Fruit fly (Drosophila melanogaster) whole organism, larva: ENCODE measurements around the gene XRCC1.

Source experiments
- noc ChIP-seq: fragments of 200-800 bp; sonication (Bioruptor generic); optimal IDR thresholded peaks from 3 replicates; lab custom pipeline; 2019; ENCODE audit warnings: missing biosample characterization, mild to moderate bottlenecking, missing genetic modification characterization, moderate library complexity

Gene XRCC1

dm6 chrX:5332259-5332862 is 2.7 kb downstream of the XRCC1 start, which contains the start of gene CanB:
TSS of gene CanB (plus strand) at chrX:5332499.
- no peak for TF ChIP-seq noc (tag; lab: Kevin White, UChicago)

- peak; percentile 68 for TF ChIP-seq noc (tag; lab: Kevin White, UChicago)
Observed at dm6 chrX:5336722-5337121, 7.0 kb downstream of the XRCC1 start.

dm6 chrX:5337316-5337715 is 7.6 kb downstream of the XRCC1 start:
- no peak for TF ChIP-seq noc (tag; lab: Kevin White, UChicago)

- no peak for TF ChIP-seq noc (tag; lab: Kevin White, UChicago)
Observed at dm6 chrX:5338435-5338834, 8.8 kb downstream of the XRCC1 start.

- TF ChIP-seq noc (tag; lab: Kevin White, UChicago), result no peak
Observed at dm6 chrX:5339970-5340369, 10.3 kb downstream of the XRCC1 start, which contains the start of gene SK. TSS of gene SK (plus strand) at chrX:5340236.

dm6 chrX:5349899-5350575 is 20.4 kb downstream of the XRCC1 start:
- TF ChIP-seq noc (tag; lab: Kevin White, UChicago), result no peak

- no peak for TF ChIP-seq noc (tag; lab: Kevin White, UChicago)
Observed at dm6 chrX:5357035-5357434, 27.4 kb downstream of the XRCC1 start.

dm6 chrX:5358813-5359212 is 29.1 kb downstream of the XRCC1 start:
- TF ChIP-seq noc (tag; lab: Kevin White, UChicago), result no peak

dm6 chrX:5363116-5363515 is 33.4 kb downstream of the XRCC1 start:
- no peak for TF ChIP-seq noc (tag; lab: Kevin White, UChicago)

dm6 chrX:5364031-5364430 is 34.4 kb downstream of the XRCC1 start:
- TF ChIP-seq noc (tag; lab: Kevin White, UChicago), result no peak
